Worm (Caenorhabditis elegans): ENCODE data around the gene T06D8.2.

DNA sequence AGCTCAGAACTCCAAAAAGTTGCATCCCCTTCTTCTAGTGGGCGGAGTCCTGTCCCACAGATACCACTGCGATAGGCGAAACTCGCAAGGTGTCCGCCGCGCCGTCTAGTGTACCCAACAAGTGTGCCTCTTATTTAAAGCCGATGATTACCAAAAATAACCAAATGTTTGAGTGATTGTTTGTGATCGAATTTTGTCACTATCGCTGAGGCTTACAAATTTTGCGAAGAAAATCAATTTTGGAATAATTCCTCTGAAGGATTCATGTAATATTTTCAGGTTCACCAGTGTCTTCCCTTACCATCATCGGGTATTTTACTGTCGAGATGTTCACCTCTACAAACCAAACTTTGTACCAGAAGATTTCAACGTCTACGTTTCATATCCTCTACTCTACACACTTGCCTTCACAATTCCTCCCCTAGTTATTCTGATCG lies 2.4 kb upstream of the T06D8.2 start:
- no peak for TF ChIP-seq med-1 (GFP tag; optimal IDR thresholded peaks at IDR 0.05; ENCODE audit: insufficient read depth)
- TF ChIP-seq ztf-29 (GFP tag; IDR thresholded peaks at IDR 0.05): no peak
- TF ChIP-seq flt-1 (GFP tag; IDR thresholded peaks at IDR 0.05): no peak
- no peak for TF ChIP-seq cog-1 (tag; optimal IDR thresholded peaks at IDR 0.05)
- no peak for TF ChIP-seq ztf-23 (GFP tag; IDR thresholded peaks at IDR 0.05)
- no peak for TF ChIP-seq T22C8.4 (GFP tag; IDR thresholded peaks at IDR 0.05)
- TF ChIP-seq tab-1 (GFP tag; IDR thresholded peaks at IDR 0.05): no peak; the same call in 1 of the 2 replicates
- TF ChIP-seq klf-2 (GFP tag; conservative IDR thresholded peaks at IDR 0.05): no peak
- no peak for TF ChIP-seq ref-1 (GFP tag; conservative IDR thresholded peaks at IDR 0.05)
